Fruit fly (Drosophila melanogaster) whole organism, embryonic: ENCODE results near the gene CG13113.

Experiments used
- C15 ChIP-seq: fragments of 200-800 bp; sonication (Bioruptor generic); IDR thresholded peaks from 3 replicates; pipeline ENCODE4 v1.3.6; 2022; ENCODE audit warnings: missing biosample characterization, missing genetic modification characterization
- CG1233 ChIP-seq: fragments of 200-800 bp; sonication (Bioruptor generic); optimal IDR thresholded peaks from 4 replicates; lab custom pipeline; 2018; ENCODE audit warnings: missing biosample characterization, mild to moderate bottlenecking, missing genetic modification characterization
- CG17802 ChIP-seq: fragments of 200-800 bp; sonication (Bioruptor generic); optimal IDR thresholded peaks from 2 replicates; lab custom pipeline; 2018; ENCODE audit warnings: missing biosample characterization, mild to moderate bottlenecking, missing genetic modification characterization, moderate library complexity
- CG1792 ChIP-seq: fragments of 200-800 bp; sonication (Bioruptor generic); optimal IDR thresholded peaks from 2 replicates; lab custom pipeline; 2016; ENCODE audit warnings: missing biosample characterization, missing genetic modification characterization
- CG18476 ChIP-seq: fragments of 200-800 bp; sonication (Bioruptor generic); optimal IDR thresholded peaks from 2 replicates; lab custom pipeline; 2016; ENCODE audit warnings: missing biosample characterization, mild to moderate bottlenecking, missing genetic modification characterization
- CG2875 ChIP-seq: fragments of 200-800 bp; sonication (Bioruptor generic); optimal IDR thresholded peaks from 2 replicates; lab custom pipeline; 2017; ENCODE audit warnings: missing biosample characterization, mild to moderate bottlenecking, missing genetic modification characterization, missing genetic modification reagents
- CG30020 ChIP-seq: fragments of 200-800 bp; optimal IDR thresholded peaks from 2 replicates; lab custom pipeline; 2019; ENCODE audit warnings: missing biosample characterization, mild to moderate bottlenecking, missing genetic modification characterization, moderate library complexity
- CG30431 ChIP-seq: fragments of 200-800 bp; sonication (Bioruptor generic); optimal IDR thresholded peaks from 2 replicates; lab custom pipeline; 2017; ENCODE audit warnings: missing biosample characterization, missing genetic modification characterization
- CG34224 ChIP-seq: fragments of 200-800 bp; sonication (Bioruptor generic); IDR thresholded peaks from 3 replicates; pipeline ENCODE4 v1.3.6; 2022; ENCODE audit warnings: missing biosample characterization, missing genetic modification characterization; ENCODE audit not compliant: partially characterized antibody
- CG6813 ChIP-seq: fragments of 200-800 bp; sonication (Bioruptor generic); optimal IDR thresholded peaks from 2 replicates; lab custom pipeline; 2017; ENCODE audit warnings: missing biosample characterization, missing genetic modification characterization, mild to moderate bottlenecking, moderate library complexity, missing genetic modification reagents
- CG7372 ChIP-seq: fragments of 200-800 bp; sonication (Bioruptor generic); IDR thresholded peaks from 2 replicates; pipeline ENCODE4 v1.3.6; 2022; ENCODE audit warnings: missing biosample characterization, missing genetic modification characterization
- CG9727 ChIP-seq: fragments of 200-800 bp; sonication (Bioruptor generic); optimal IDR thresholded peaks from 3 replicates; lab custom pipeline; 2017; ENCODE audit warnings: missing biosample characterization, mild to moderate bottlenecking, missing genetic modification characterization
- CTCF ChIP-seq: fragments of 200-800 bp; sonication (Bioruptor generic); optimal IDR thresholded peaks from 2 replicates; lab custom pipeline; 2017; ENCODE audit warnings: missing biosample characterization, mild to moderate bottlenecking, missing genetic modification characterization, moderate library complexity
- CkIIα-i1 ChIP-seq: fragments of 200-800 bp; sonication (Bioruptor generic); IDR thresholded peaks from 2 replicates; pipeline ENCODE4 v1.3.6; 2022; ENCODE audit warnings: missing biosample characterization, missing genetic modification characterization
- CrebB ChIP-seq: fragments of 200-800 bp; sonication (Bioruptor generic); optimal IDR thresholded peaks from 3 replicates; lab custom pipeline; 2018; ENCODE audit warnings: missing biosample characterization, mild to moderate bottlenecking, missing genetic modification characterization
- D19A ChIP-seq: fragments of 200-800 bp; optimal IDR thresholded peaks from 3 replicates; lab custom pipeline; 2019; ENCODE audit warnings: missing biosample characterization, mild to moderate bottlenecking, missing genetic modification characterization, moderate library complexity
- Dll ChIP-seq: fragments of 200-800 bp; sonication (Bioruptor generic); IDR thresholded peaks from 4 replicates; pipeline ENCODE4 v1.3.6; 2022; ENCODE audit warnings: missing biosample characterization, missing genetic modification characterization; ENCODE audit not compliant: partially characterized antibody
- E2f1 ChIP-seq: fragments of 200-800 bp; sonication (Bioruptor generic); IDR thresholded peaks from 2 replicates; pipeline ENCODE4 v1.3.6; 2022; ENCODE audit warnings: missing biosample characterization, missing genetic modification characterization
- HLH54F ChIP-seq: fragments of 200-800 bp; sonication (Bioruptor generic); optimal IDR thresholded peaks from 3 replicates; lab custom pipeline; 2016; ENCODE audit warnings: missing biosample characterization, missing genetic modification characterization
- Kr ChIP-seq: fragments of 200-800 bp; sonication (Bioruptor generic); optimal IDR thresholded peaks from 2 replicates; lab custom pipeline; 2017; ENCODE audit warnings: missing biosample characterization, mild to moderate bottlenecking, missing genetic modification characterization
- Mrtf ChIP-seq: fragments of 200-800 bp; sonication (Bioruptor generic); IDR thresholded peaks from 3 replicates; pipeline ENCODE4 v1.3.6; 2022; ENCODE audit warnings: missing biosample characterization, missing genetic modification characterization
- Nf-YB ChIP-seq: fragments of 200-800 bp; sonication (Bioruptor generic); optimal IDR thresholded peaks from 3 replicates; lab custom pipeline; 2019; ENCODE audit warnings: missing biosample characterization, mild to moderate bottlenecking, missing genetic modification characterization, moderate library complexity
- Sry-δ ChIP-seq: fragments of 200-800 bp; sonication (Bioruptor generic); optimal IDR thresholded peaks from 2 replicates; lab custom pipeline; 2016; ENCODE audit warnings: missing biosample characterization, missing genetic modification characterization
- Stat92E ChIP-seq, 3 experiments: fragments of >200 bp in 2 of 3; fragments of 200-800 bp in 1 of 3; sonication (Bioruptor generic) in 1 of 3; optimal IDR thresholded peaks; 2 replicates each; lab custom pipeline; 2017 to 2019; ENCODE audit warnings: missing biosample characterization in 3 of 3, missing genetic modification characterization in 3 of 3, mild to moderate bottlenecking in 1 of 3, moderate library complexity in 1 of 3
- TFAM ChIP-seq: fragments of 200-800 bp; sonication (Bioruptor generic); optimal IDR thresholded peaks from 2 replicates; lab custom pipeline; 2017; ENCODE audit warnings: missing biosample characterization, missing genetic modification characterization, inconsistent platforms
- Taf1 ChIP-seq: fragments of 200-800 bp; sonication (Bioruptor generic); IDR thresholded peaks from 2 replicates; pipeline ENCODE4 v1.3.6; 2022; ENCODE audit warnings: missing biosample characterization, missing genetic modification characterization
- ac ChIP-seq: fragments of 200-800 bp; sonication (Bioruptor generic); optimal IDR thresholded peaks from 3 replicates; lab custom pipeline; 2017; ENCODE audit warnings: missing biosample characterization, mild to moderate bottlenecking, missing genetic modification characterization
- bab2 ChIP-seq: fragments of 200-800 bp; sonication (Bioruptor generic); optimal IDR thresholded peaks from 2 replicates; lab custom pipeline; 2016; ENCODE audit warnings: missing biosample characterization, missing genetic modification characterization
- cad ChIP-seq: fragments of >200 bp; optimal IDR thresholded peaks from 2 replicates; lab custom pipeline; 2017; ENCODE audit warnings: missing biosample characterization, missing genetic modification characterization
- cas ChIP-seq: fragments of 200-800 bp; sonication (Bioruptor generic); IDR thresholded peaks from 2 replicates; pipeline ENCODE4 v1.3.6; 2022; ENCODE audit warnings: missing biosample characterization, missing genetic modification characterization
- crp ChIP-seq, 2 experiments: fragments of 200-800 bp; sonication (Bioruptor generic); optimal IDR thresholded peaks; 2 replicates in 1 of 2; 3 replicates in 1 of 2; lab custom pipeline; 2017; ENCODE audit warnings: missing biosample characterization in 2 of 2, missing genetic modification characterization in 2 of 2, mild to moderate bottlenecking in 1 of 2, moderate library complexity in 1 of 2
- danr ChIP-seq: fragments of 200-800 bp; sonication (Bioruptor generic); IDR thresholded peaks from 2 replicates; pipeline ENCODE4 v1.3.6; 2022; ENCODE audit warnings: missing biosample characterization, missing genetic modification characterization
- esg ChIP-seq: fragments of 200-800 bp; sonication (Bioruptor generic); conservative IDR thresholded peaks from 2 replicates; pipeline ENCODE4 v1.3.6; 2022; ENCODE audit warnings: missing biosample characterization, missing genetic modification characterization
- fru ChIP-seq: fragments of >200 bp; optimal IDR thresholded peaks from 2 replicates; lab custom pipeline; 2017
- gsb ChIP-seq: fragments of 200-800 bp; sonication (Bioruptor generic); IDR thresholded peaks from 2 replicates; pipeline ENCODE4 v1.3.6; 2022; ENCODE audit warnings: missing biosample characterization, missing genetic modification characterization
- gt ChIP-seq: fragments of 200-800 bp; sonication (Bioruptor generic); IDR thresholded peaks from 2 replicates; pipeline ENCODE4 v1.3.6; 2022; ENCODE audit warnings: missing biosample characterization, missing genetic modification characterization
- ind ChIP-seq: fragments of 200-800 bp; sonication (Bioruptor generic); optimal IDR thresholded peaks from 3 replicates; lab custom pipeline; 2016; ENCODE audit warnings: missing biosample characterization, missing genetic modification characterization
- jing ChIP-seq: fragments of 200-800 bp; sonication (Bioruptor generic); optimal IDR thresholded peaks from 2 replicates; lab custom pipeline; 2018; ENCODE audit warnings: missing biosample characterization, mild to moderate bottlenecking, missing genetic modification characterization
- klu ChIP-seq: fragments of 200-800 bp; sonication (Bioruptor generic); IDR thresholded peaks from 2 replicates; pipeline ENCODE4 v1.3.6; 2022; ENCODE audit warnings: missing biosample characterization, missing genetic modification characterization
- mam ChIP-seq: fragments of 200-800 bp; sonication (Bioruptor generic); optimal IDR thresholded peaks from 3 replicates; lab custom pipeline; 2016; ENCODE audit warnings: missing biosample characterization, missing genetic modification characterization
- nerfin-1 ChIP-seq: fragments of 200-800 bp; sonication (Bioruptor generic); optimal IDR thresholded peaks from 3 replicates; lab custom pipeline; 2019; ENCODE audit warnings: missing biosample characterization, mild to moderate bottlenecking, missing genetic modification characterization, moderate library complexity
- ranshi ChIP-seq: fragments of 200-800 bp; sonication (Bioruptor generic); IDR thresholded peaks from 2 replicates; pipeline ENCODE4 v1.3.6; 2022; ENCODE audit warnings: missing biosample characterization, missing genetic modification characterization
- salm ChIP-seq: fragments of 200-800 bp; sonication (Bioruptor generic); optimal IDR thresholded peaks from 2 replicates; lab custom pipeline; 2018; ENCODE audit warnings: missing biosample characterization, mild to moderate bottlenecking, missing genetic modification characterization
- sens ChIP-seq: fragments of 200-800 bp; sonication (Bioruptor generic); peaks from one replicate; lab custom pipeline; 2016; ENCODE audit warnings: missing biosample characterization, missing genetic modification characterization
- sug ChIP-seq: fragments of 200-800 bp; optimal IDR thresholded peaks from 2 replicates; lab custom pipeline; 2019; ENCODE audit warnings: missing biosample characterization, mild to moderate bottlenecking, missing genetic modification characterization, moderate library complexity
- tap ChIP-seq: fragments of 200-800 bp; optimal IDR thresholded peaks from 3 replicates; lab custom pipeline; 2019; ENCODE audit warnings: missing biosample characterization, mild to moderate bottlenecking, missing genetic modification characterization, moderate library complexity
- unc-4 ChIP-seq: fragments of 200-800 bp; sonication (Bioruptor generic); IDR thresholded peaks from 2 replicates; pipeline ENCODE4 v1.3.6; 2022; ENCODE audit warnings: missing biosample characterization, missing genetic modification characterization; ENCODE audit not compliant: partially characterized antibody
- wdn ChIP-seq: fragments of 200-800 bp; sonication (Bioruptor generic); IDR thresholded peaks from 2 replicates; pipeline ENCODE4 v1.3.6; 2022; ENCODE audit warnings: missing biosample characterization, missing genetic modification characterization
- yki ChIP-seq: fragments of >200 bp; optimal IDR thresholded peaks from 3 replicates; lab custom pipeline; 2018
- zf30C ChIP-seq: fragments of 200-800 bp; sonication (Bioruptor generic); optimal IDR thresholded peaks from 3 replicates; lab custom pipeline; 2018; ENCODE audit warnings: missing biosample characterization, mild to moderate bottlenecking, missing genetic modification characterization

The CG13113 gene

dm6 chr2L:9520886-9521868 lies 22.8 kb upstream of the CG13113 start, which contains the start of gene Oatp30B (continued):
- no peak for TF ChIP-seq Kr (GFP tag; lab: Kevin White, UChicago)
- TF ChIP-seq sens (GFP tag; lab: Kevin White, UChicago): peak; percentile 99
- peak; percentile 97 for TF ChIP-seq ranshi (GFP tag; lab: Robert Waterston, UW)
- TF ChIP-seq CG18476 (GFP tag; lab: Kevin White, UChicago): peak; percentile 96
- TF ChIP-seq yki (lab: Kevin White, UChicago): no peak
- TF ChIP-seq Stat92E (GFP tag; optimal IDR thresholded peaks at IDR 0.05; lab: Kevin White, UChicago): peak in 1 of 3 experiments; percentile 92
- peak; percentile 89 for TF ChIP-seq CG1792
- TF ChIP-seq unc-4: peak; percentile 98
- TF ChIP-seq C15 (GFP tag; lab: Robert Waterston, UW): peak; percentile 94
- TF ChIP-seq salm (tag; lab: Kevin White, UChicago): peak; percentile 90
- TF ChIP-seq cas (GFP tag; lab: Robert Waterston, UW): peak; percentile 97
- peak; percentile 78 for TF ChIP-seq CG17802 (tag; lab: Kevin White, UChicago)
- peak; percentile 97 for TF ChIP-seq CG7372
- peak; percentile 94 for TF ChIP-seq nerfin-1
- peak; percentile 95 for TF ChIP-seq sug
- peak; percentile 96 for TF ChIP-seq Sry-δ (GFP tag; lab: Kevin White, UChicago)
- peak; percentile 85 for TF ChIP-seq Nf-YB (GFP tag; lab: Kevin White, UChicago)
- TF ChIP-seq Taf1 (GFP tag; lab: Robert Waterston, UW): peak; percentile 94
- TF ChIP-seq CG30431 (GFP tag; lab: Kevin White, UChicago): peak; percentile 89
- no peak for TF ChIP-seq cad
- peak; percentile 94 for TF ChIP-seq CG6813
- peak; percentile 95 for TF ChIP-seq Mrtf (GFP tag; lab: Robert Waterston, UW)
- TF ChIP-seq gsb (GFP tag; lab: Robert Waterston, UW): peak; percentile 95
- TF ChIP-seq tap: peak; percentile 95
- TF ChIP-seq E2f1 (GFP tag; lab: Robert Waterston, UW): peak; percentile 97
- TF ChIP-seq crp (GFP tag; optimal IDR thresholded peaks at IDR 0.05; lab: Kevin White, UChicago): peak in 1 of 2 experiments; percentile 57
- peak; percentile 96 for TF ChIP-seq bab2 (GFP tag; lab: Kevin White, UChicago)
- peak; percentile 93 for TF ChIP-seq esg (GFP tag; lab: Robert Waterston, UW)
- peak; percentile 94 for TF ChIP-seq CG1233
- TF ChIP-seq CG30020 (tag; lab: Kevin White, UChicago): peak; percentile 83
- TF ChIP-seq CG34224 (GFP tag; lab: Robert Waterston, UW): peak; percentile 99
- TF ChIP-seq ind (GFP tag; lab: Kevin White, UChicago): peak; percentile 97
- TF ChIP-seq CkIIα-i1 (GFP tag; lab: Robert Waterston, UW): peak; percentile 78
- TF ChIP-seq klu (GFP tag; lab: Robert Waterston, UW): peak; percentile 96
- TF ChIP-seq fru (lab: Kevin White, UChicago): no peak
- TF ChIP-seq CTCF (GFP tag; lab: Kevin White, UChicago): peak; percentile 82
- TF ChIP-seq mam (GFP tag; lab: Kevin White, UChicago): peak; percentile 97
- TF ChIP-seq CG9727 (GFP tag; lab: Kevin White, UChicago): peak; percentile 96
- peak; percentile 88 for TF ChIP-seq TFAM (GFP tag; lab: Kevin White, UChicago)
- TF ChIP-seq HLH54F (GFP tag; lab: Kevin White, UChicago): peak; percentile 96
- TF ChIP-seq ac (GFP tag; lab: Kevin White, UChicago): peak; percentile 70
- peak; percentile 95 for TF ChIP-seq CrebB (tag; lab: Kevin White, UChicago)
- TF ChIP-seq danr (GFP tag; lab: Robert Waterston, UW): peak; percentile 94
- TF ChIP-seq jing (GFP tag; lab: Kevin White, UChicago): peak; percentile 89
- peak; percentile 92 for TF ChIP-seq CG2875 (GFP tag; lab: Kevin White, UChicago)
- peak; percentile 90 for TF ChIP-seq D19A (tag; lab: Kevin White, UChicago)
- peak; percentile 100 for TF ChIP-seq Dll (GFP tag; lab: Robert Waterston, UW)
- TF ChIP-seq gt (GFP tag; lab: Robert Waterston, UW): peak; percentile 93
- TF ChIP-seq zf30C: peak; percentile 18
- peak; percentile 95 for TF ChIP-seq wdn
